Worm (Caenorhabditis elegans) whole organism, late embryonic: ENCODE measurements around the gene ver-4.

Source experiments
- C38D4.7 ChIP-seq: fragments of 200-800 bp; sonication (Bioruptor generic); optimal IDR thresholded peaks from 2 replicates; lab custom pipeline; 2018; ENCODE audit warnings: mild to moderate bottlenecking, missing genetic modification characterization, moderate library complexity, missing compliant biosample characterization
- K02D7.2 ChIP-seq: sonication (generic microtip); optimal IDR thresholded peaks from 2 replicates; lab custom pipeline; 2017; ENCODE audit warnings: mild to moderate bottlenecking, missing genetic modification characterization, missing compliant biosample characterization
- ceh-14 ChIP-seq: sonication (generic microtip); optimal IDR thresholded peaks from 2 replicates; lab custom pipeline; 2016; ENCODE audit warnings: missing genotype, missing genetic modification characterization, missing compliant biosample characterization
- ceh-18 ChIP-seq: sonication (generic microtip); optimal IDR thresholded peaks from 2 replicates; lab custom pipeline; 2016; ENCODE audit warnings: missing genetic modification characterization, missing compliant biosample characterization
- ceh-19 ChIP-seq: fragments of 200-800 bp; sonication (Bioruptor generic); optimal IDR thresholded peaks from 2 replicates; lab custom pipeline; 2018; ENCODE audit warnings: mild to moderate bottlenecking, missing genetic modification characterization, missing compliant biosample characterization
- ceh-2 ChIP-seq: sonication (generic microtip); optimal IDR thresholded peaks from 2 replicates; lab custom pipeline; 2016; ENCODE audit warnings: missing genotype, missing genetic modification characterization, missing compliant biosample characterization
- ceh-24 ChIP-seq: sonication (generic microtip); optimal IDR thresholded peaks from 2 replicates; lab custom pipeline; 2016; ENCODE audit warnings: mild to moderate bottlenecking, missing genetic modification characterization, missing compliant biosample characterization
- ceh-30 ChIP-seq: fragments of 150-350 bp; optimal IDR thresholded peaks from 2 replicates; lab custom pipeline; 2014; ENCODE audit warnings: missing biosample characterization, missing genetic modification characterization
- ceh-31 ChIP-seq: sonication (generic microtip); optimal IDR thresholded peaks from 2 replicates; lab custom pipeline; 2016; ENCODE audit warnings: missing genetic modification characterization, missing compliant biosample characterization
- ceh-9 ChIP-seq: sonication (generic microtip); optimal IDR thresholded peaks from 2 replicates; lab custom pipeline; 2016; ENCODE audit warnings: mild to moderate bottlenecking, missing genetic modification characterization, inconsistent platforms, missing compliant biosample characterization
- che-1 ChIP-seq: sonication (generic microtip); optimal IDR thresholded peaks from 2 replicates; lab custom pipeline; 2016; ENCODE audit warnings: mild to moderate bottlenecking, missing genetic modification characterization, missing compliant biosample characterization
- dmd-4 ChIP-seq: sonication (generic microtip); optimal IDR thresholded peaks from 2 replicates; lab custom pipeline; 2016; ENCODE audit warnings: borderline replicate concordance, missing genetic modification characterization, missing compliant biosample characterization
- elt-2 ChIP-seq: sonication (generic microtip); optimal IDR thresholded peaks from 2 replicates; lab custom pipeline; 2016; ENCODE audit warnings: missing genetic modification reagents, missing genetic modification characterization, missing compliant biosample characterization
- elt-4 ChIP-seq: sonication (generic microtip); optimal IDR thresholded peaks from 2 replicates; lab custom pipeline; 2016; ENCODE audit warnings: missing genetic modification characterization, missing compliant biosample characterization
- fkh-6 ChIP-seq: sonication (generic microtip); optimal IDR thresholded peaks from 2 replicates; lab custom pipeline; 2016; ENCODE audit warnings: missing genetic modification characterization, missing compliant biosample characterization
- hlh-30 ChIP-seq: sonication (generic microtip); optimal IDR thresholded peaks from 2 replicates; lab custom pipeline; 2017; ENCODE audit warnings: antibody characterized with exemption, missing genetic modification characterization, missing compliant biosample characterization; ENCODE audit not compliant: insufficient read depth
- hlh-6 ChIP-seq: sonication (generic microtip); optimal IDR thresholded peaks from 2 replicates; lab custom pipeline; 2016; ENCODE audit warnings: missing genotype, missing genetic modification characterization, missing compliant biosample characterization
- nfya-1 ChIP-seq: sonication (generic microtip); optimal IDR thresholded peaks from 2 replicates; lab custom pipeline; 2017; ENCODE audit warnings: missing genetic modification characterization, mild to moderate bottlenecking, missing compliant biosample characterization, antibody characterized with exemption, moderate library complexity
- nhr-11 ChIP-seq: fragments of 150-350 bp; optimal IDR thresholded peaks from 2 replicates; lab custom pipeline; 2014; ENCODE audit warnings: missing biosample characterization, missing genetic modification characterization
- npax-4 ChIP-seq: sonication (generic microtip); optimal IDR thresholded peaks from 2 replicates; lab custom pipeline; 2016; ENCODE audit warnings: missing genetic modification characterization, missing compliant biosample characterization
- odd-2 ChIP-seq: sonication (generic microtip); optimal IDR thresholded peaks from 2 replicates; lab custom pipeline; 2017; ENCODE audit warnings: antibody characterized with exemption, mild to moderate bottlenecking, missing genetic modification characterization, missing compliant biosample characterization
- pat-9 ChIP-seq: fragments of 200-800 bp; sonication (Bioruptor generic); optimal IDR thresholded peaks from 2 replicates; lab custom pipeline; 2018; ENCODE audit warnings: mild to moderate bottlenecking, missing genetic modification characterization, moderate library complexity, missing compliant biosample characterization
- pha-2 ChIP-seq: sonication (generic microtip); optimal IDR thresholded peaks from 2 replicates; lab custom pipeline; 2017; ENCODE audit warnings: mild to moderate bottlenecking, missing genetic modification characterization, missing compliant biosample characterization
- pha-4 ChIP-seq: fragments of 150-350 bp; optimal IDR thresholded peaks from 2 replicates; lab custom pipeline; 2018; ENCODE audit warnings: missing biosample characterization, missing genetic modification reagents, missing genetic modification characterization
- pros-1 ChIP-seq: fragments of 150-350 bp; optimal IDR thresholded peaks from 2 replicates; lab custom pipeline; 2014; ENCODE audit warnings: missing biosample characterization, missing genetic modification reagents, missing genetic modification characterization
- ref-2 ChIP-seq: sonication (generic microtip); optimal IDR thresholded peaks from 2 replicates; lab custom pipeline; 2016; ENCODE audit warnings: missing genetic modification characterization, missing compliant biosample characterization
- sdc-2 ChIP-seq: sonication (generic microtip); optimal IDR thresholded peaks from 2 replicates; lab custom pipeline; 2016; ENCODE audit warnings: missing genotype, missing genetic modification characterization, missing compliant biosample characterization
- sox-4 ChIP-seq: sonication (generic microtip); optimal IDR thresholded peaks from 2 replicates; lab custom pipeline; 2017; ENCODE audit warnings: mild to moderate bottlenecking, missing genetic modification characterization, inconsistent platforms, missing compliant biosample characterization
- ttx-3 ChIP-seq: sonication (generic microtip); optimal IDR thresholded peaks from 2 replicates; lab custom pipeline; 2016; ENCODE audit warnings: missing genetic modification reagents, missing genetic modification characterization, missing compliant biosample characterization
- unc-3 ChIP-seq, 2 experiments: fragments of 200-800 bp in 1 of 2; sonication (Bioruptor generic) in 1 of 2; sonication (generic microtip) in 1 of 2; conservative IDR thresholded peaks in 1 of 2; optimal IDR thresholded peaks in 1 of 2; 2 replicates each; pipeline versions ENCODE4 v1.3.6 to Lab custom; 2016 to 2022; ENCODE audit warnings: missing compliant biosample characterization in 2 of 2, missing genetic modification characterization in 2 of 2, missing genetic modification reagents in 1 of 2
- unc-42 ChIP-seq: sonication (generic microtip); optimal IDR thresholded peaks from 2 replicates; lab custom pipeline; 2016; ENCODE audit warnings: missing genotype, missing genetic modification characterization, missing compliant biosample characterization
- zip-5 ChIP-seq: sonication (generic microtip); optimal IDR thresholded peaks from 2 replicates; lab custom pipeline; 2016; ENCODE audit warnings: missing genetic modification characterization, missing compliant biosample characterization

ver-4 gene

DNA sequence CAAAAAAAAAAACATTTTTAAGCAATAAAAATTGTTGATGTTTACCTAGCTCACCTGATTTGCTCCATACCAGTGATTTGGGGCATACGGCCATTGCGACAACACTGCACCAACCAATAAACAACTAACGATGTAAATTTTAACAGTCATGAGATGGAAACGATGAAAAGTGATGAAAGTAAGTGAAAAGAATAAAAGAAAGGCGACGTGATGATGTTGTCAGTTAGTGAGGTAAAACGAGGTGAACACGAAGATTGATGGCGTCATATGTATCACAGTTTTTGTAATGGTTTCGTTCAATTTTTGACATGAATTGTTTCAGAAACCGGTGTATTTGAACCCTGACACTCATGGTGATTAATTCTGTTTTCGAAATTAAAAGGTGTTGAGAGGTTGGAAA lies 31.0 kb upstream of the ver-4 start, which contains the start of gene K09C8.7:
TSS of gene K09C8.7 (minus strand) at position 226 of the 400 bp plus-strand sequence.
- TF ChIP-seq unc-42 (tag; lab: Kevin White, UChicago) (no peak), fkh-6 (tag; lab: Kevin White, UChicago) (no peak), ceh-30 (tag; lab: Kevin White, UChicago) (no peak), C38D4.7 (GFP tag; lab: Kevin White, UChicago) (no peak), nfya-1 (tag; lab: Kevin White, UChicago) (no peak), K02D7.2 (no peak), ceh-2 (tag; lab: Kevin White, UChicago) (no peak)
- TF ChIP-seq, all 69 proteins: peak for 0

DNA sequence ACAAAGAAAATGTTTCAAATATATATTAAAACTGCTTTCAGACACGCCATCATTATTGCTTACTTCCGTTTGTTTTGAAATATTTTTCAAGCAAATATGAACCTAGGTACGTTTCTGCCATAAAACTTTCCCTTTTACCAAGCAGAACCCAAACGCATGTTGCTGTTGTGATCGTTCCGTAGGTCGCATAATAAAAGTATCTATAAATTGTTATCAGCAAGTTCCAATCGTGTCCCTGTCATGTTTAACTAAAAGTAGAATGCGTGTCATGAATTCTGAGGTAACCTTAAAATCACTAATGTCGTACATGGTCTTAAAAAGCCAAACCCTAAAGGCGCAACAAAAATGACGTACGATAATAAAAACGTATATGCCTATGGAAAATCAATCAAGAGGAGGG lies 30.2 kb upstream of the ver-4 start:
- no peak for TF ChIP-seq sox-4 (tag; lab: Kevin White, UChicago)
- TF ChIP-seq ceh-18 (tag; lab: Kevin White, UChicago), result no peak
- no peak for TF ChIP-seq fkh-6 (tag; lab: Kevin White, UChicago)
- no peak for TF ChIP-seq dmd-4 (tag; lab: Kevin White, UChicago)
- no peak for TF ChIP-seq zip-5 (tag; lab: Kevin White, UChicago)
- TF ChIP-seq npax-4 (tag; lab: Kevin White, UChicago), result no peak
- TF ChIP-seq pha-4 (tag; lab: Kevin White, UChicago), result no peak
- TF ChIP-seq hlh-6 (tag; lab: Kevin White, UChicago), result no peak
- TF ChIP-seq odd-2 (tag; lab: Kevin White, UChicago), result no peak
- no peak for TF ChIP-seq elt-4 (tag; lab: Kevin White, UChicago)

DNA sequence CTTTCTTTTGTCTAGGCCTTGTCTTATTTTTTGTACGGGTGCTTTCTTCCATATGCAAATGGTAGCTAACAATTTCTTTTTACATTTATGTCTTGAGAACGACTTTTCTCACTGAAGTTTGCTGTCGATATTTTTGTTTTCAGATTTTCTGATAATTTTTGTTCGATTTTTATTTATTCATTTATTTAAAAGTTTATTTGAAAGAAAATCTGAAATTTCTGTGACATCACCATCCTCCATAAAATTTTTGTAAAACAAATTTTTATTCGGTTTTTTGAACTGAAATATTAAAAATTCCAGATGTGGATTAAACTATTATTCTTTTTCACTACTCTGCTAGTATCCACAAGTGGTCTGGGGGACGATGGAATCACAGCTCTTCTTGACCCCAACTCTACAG lies 28.3 kb upstream of the ver-4 start, which contains the start of gene pbo-4:
TSS of gene pbo-4 (plus strand) at position 301 of the 400 bp plus-strand sequence.
- TF ChIP-seq nhr-11, result no peak
- TF ChIP-seq ceh-19 (GFP tag; lab: Kevin White, UChicago), result no peak
- TF ChIP-seq ceh-9 (tag; lab: Kevin White, UChicago), result no peak
- no peak for TF ChIP-seq ceh-2 (tag; lab: Kevin White, UChicago)
- TF ChIP-seq unc-3 (GFP tag; conservative IDR thresholded peaks at IDR 0.05; lab: Robert Waterston, UW), result no peak
- TF ChIP-seq unc-3 (tag; optimal IDR thresholded peaks at IDR 0.05; lab: Kevin White, UChicago), result no peak

DNA sequence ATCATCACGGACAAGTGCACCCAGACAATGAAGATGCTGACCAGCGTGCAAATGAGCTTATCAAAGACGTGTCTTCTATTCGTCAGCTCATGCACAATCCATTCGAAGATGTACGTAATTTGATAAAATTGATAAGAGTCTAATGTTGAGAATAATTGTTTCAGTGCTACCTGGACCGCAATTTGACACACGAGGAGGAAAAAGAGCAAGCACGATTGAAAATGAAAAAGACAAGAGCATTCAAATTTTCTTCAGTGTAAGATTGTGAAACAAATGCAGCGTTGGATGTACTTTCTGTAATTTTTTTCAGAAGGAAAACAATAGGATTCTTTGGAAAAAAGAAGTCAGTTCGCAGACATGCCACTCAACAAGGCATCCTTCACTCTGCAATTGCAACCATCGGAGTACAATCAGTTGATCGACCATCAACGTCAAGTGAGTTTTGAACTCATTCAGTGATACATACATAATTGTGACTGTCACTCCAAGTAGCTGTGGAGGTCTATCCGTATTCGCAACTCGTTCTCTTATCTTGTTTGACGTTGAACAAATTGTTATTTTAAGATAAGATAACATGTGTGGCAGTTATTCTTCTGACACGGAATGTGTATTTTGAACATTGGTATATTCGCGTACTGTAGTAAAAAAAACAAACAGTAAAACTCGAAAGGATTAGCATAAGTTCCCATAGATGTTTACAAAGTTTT lies 25.0 kb upstream of the ver-4 start:
- TF ChIP-seq elt-4 (tag; lab: Kevin White, UChicago) (no peak), elt-2 (peak; percentile 66)

DNA sequence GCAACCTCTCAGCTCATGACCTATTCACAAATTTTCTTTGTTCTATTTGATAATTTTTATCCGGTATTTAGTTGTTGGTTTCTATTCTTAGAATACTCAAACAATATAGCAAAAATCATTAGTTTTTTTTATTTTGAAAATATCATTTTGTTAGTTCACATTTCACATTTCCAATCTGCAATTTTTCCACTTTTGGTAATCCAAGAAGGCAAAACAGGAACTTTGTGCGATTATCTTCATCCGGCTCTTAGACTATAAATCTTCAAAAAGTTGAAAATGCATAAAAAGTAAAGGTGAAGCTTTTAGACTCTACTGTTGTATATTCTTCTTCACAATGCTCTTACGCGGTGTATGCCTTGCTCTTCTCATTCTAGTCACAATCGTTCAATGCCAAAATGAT lies 23.7 kb upstream of the ver-4 start, which contains the start of gene nlp-19:
TSS of gene nlp-19 (plus strand) at position 301 of the 400 bp plus-strand sequence.
- TF ChIP-seq ceh-9 (tag; lab: Kevin White, UChicago) (no peak), pros-1 (tag; lab: Kevin White, UChicago) (no peak), hlh-30 (tag; lab: Kevin White, UChicago) (no peak), sdc-2 (tag; lab: Kevin White, UChicago) (no peak), ceh-14 (tag; lab: Kevin White, UChicago) (no peak), ttx-3 (no peak), ceh-24 (tag; lab: Kevin White, UChicago) (no peak), che-1 (no peak), nfya-1 (tag; lab: Kevin White, UChicago) (no peak), ceh-31 (tag; lab: Kevin White, UChicago) (no peak), pat-9 (no peak), pha-2 (tag; lab: Kevin White, UChicago) (no peak), ref-2 (tag; lab: Kevin White, UChicago) (no peak)
